Fruit fly (Drosophila melanogaster): Measurements from ENCODE around the gene CG5111.

CG5111 gene

DNA sequence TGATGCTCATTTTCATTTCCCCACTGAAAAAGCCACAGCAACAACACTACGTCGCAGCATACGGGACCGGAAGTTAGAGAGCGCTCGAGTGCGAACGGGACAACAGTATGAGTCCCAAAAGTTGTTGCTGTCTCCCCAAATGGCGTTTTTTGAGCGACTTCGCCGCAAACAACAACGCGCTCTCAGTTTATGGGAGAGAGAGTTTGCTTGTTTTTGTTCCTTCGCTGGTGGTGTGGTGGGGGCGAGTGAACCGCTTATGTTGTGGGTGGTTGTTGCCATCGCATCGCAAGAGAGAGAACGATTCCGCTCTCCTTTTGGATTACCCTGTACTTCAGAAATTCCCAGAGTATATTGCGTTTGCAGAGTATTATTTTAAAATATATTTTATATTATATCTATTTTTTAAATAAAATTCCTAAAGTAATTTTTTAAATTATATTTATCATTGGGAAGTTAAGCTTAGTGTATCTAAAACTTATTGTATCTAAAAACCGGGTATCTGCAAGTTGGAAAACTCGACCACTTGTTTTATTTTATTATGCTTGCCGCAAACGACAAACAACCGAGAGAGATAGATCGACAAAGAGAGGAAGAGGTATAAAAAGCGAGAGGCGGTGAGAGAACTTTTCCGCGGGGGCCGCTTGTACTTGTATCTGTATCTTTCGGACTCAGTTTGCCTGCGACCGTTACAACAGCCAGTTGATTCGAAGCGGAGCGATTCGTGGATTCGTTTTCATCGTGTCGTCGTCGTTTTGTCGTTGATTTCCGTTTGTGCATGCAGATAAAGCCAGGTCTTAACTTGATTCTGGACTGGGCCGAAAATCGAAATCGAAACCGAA is 9.6 kb downstream of the CG5111 start, which contains the start of gene msi (continued):
- TF ChIP-seq pzg (GFP tag; optimal IDR thresholded peaks at IDR 0.05) (peak; percentile 40), CG1603 (tag; optimal IDR thresholded peaks at IDR 0.05) (peak; percentile 80), CG31224 (GFP tag; IDR thresholded peaks at IDR 0.05) (peak; percentile 97), CG18764 (GFP tag; optimal IDR thresholded peaks at IDR 0.05) (peak; percentile 93), CG12299 (tag; optimal IDR thresholded peaks at IDR 0.05) (peak; percentile 98), CG5245 (GFP tag; optimal IDR thresholded peaks at IDR 0.05) (peak; percentile 93), cas (GFP tag; IDR thresholded peaks at IDR 0.05) (peak; percentile 96), sug (tag; optimal IDR thresholded peaks at IDR 0.05) (peak; percentile 98), CG12659 (GFP tag; optimal IDR thresholded peaks at IDR 0.05) (peak; percentile 99), Hand (GFP tag; optimal IDR thresholded peaks at IDR 0.05) (peak; percentile 98), CG4820 (GFP tag; optimal IDR thresholded peaks at IDR 0.05) (peak; percentile 96), CG2875 (GFP tag; optimal IDR thresholded peaks at IDR 0.05) (peak; percentile 98), CG15479 (GFP tag; optimal IDR thresholded peaks at IDR 0.05) (peak; percentile 46), Awh (GFP tag; IDR thresholded peaks at IDR 0.05) (peak; percentile 99), ftz-f1 (GFP tag; optimal IDR thresholded peaks at IDR 0.05) (peak; percentile 53), CG8359 (GFP tag; optimal IDR thresholded peaks at IDR 0.05; ENCODE audit: borderline replicate concordance) (peak; percentile 91), al (GFP tag; IDR thresholded peaks at IDR 0.05) (peak; percentile 98), lbe (GFP tag; optimal IDR thresholded peaks at IDR 0.05) (peak; percentile 95), CG11085 (GFP tag; IDR thresholded peaks at IDR 0.05) (peak; percentile 98)

DNA sequence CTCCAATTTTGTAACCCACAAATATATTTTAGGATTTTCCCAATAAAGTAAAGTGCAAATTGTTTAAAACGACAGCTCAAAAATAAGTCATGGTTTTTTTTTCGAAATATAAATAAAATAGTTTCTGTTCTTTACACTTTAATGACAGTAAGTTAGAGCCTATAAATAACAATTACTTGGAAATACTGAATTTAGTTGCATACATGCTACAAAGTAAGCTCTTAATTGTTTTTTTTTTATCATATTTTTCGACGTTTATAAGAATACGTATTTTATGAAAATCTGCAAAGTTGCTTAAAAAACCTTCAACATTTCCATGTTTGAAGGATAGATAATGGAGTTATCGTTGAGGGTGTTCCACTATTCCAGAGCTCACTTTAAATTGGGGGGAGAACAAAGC is 11.4 kb downstream of the CG5111 start:
- TF ChIP-seq CG9932 (GFP tag; IDR thresholded peaks at IDR 0.05) (no peak), nom (GFP tag; optimal IDR thresholded peaks at IDR 0.05) (no peak), zen2 (GFP tag; IDR thresholded peaks at IDR 0.05; ENCODE audit: partially characterized antibody) (no peak), grau (tag; optimal IDR thresholded peaks at IDR 0.05) (peak; percentile 13), bbx (GFP tag; IDR thresholded peaks at IDR 0.05; ENCODE audit: partially characterized antibody) (no peak), disco-r (GFP tag; optimal IDR thresholded peaks at IDR 0.05) (no peak), sens (GFP tag) (peak; percentile 39)

DNA sequence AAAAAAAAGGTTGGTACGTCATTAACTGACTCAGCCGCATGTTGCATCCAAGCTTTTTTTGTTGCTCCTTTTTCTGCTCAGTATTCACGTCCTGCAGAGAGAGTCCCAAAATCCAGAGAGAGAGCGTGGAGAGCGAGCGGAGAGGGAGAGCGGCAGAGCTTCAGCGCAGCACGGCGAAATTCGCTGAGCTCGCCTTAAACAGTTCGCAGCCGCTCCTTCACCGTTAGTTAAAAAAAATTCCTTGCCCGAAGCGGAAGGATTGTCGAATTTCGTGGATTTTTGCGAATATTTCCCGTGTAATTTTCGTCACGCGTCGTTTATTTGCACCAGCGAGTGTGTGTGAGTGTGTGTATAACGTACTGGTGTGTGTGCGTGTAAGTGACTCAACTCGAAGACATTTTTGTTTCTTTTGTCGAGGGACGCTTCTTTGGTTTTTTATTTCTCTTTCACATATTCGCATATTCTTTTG is 12.1 kb downstream of the CG5111 start:
- TF ChIP-seq CG8944 (GFP tag; optimal IDR thresholded peaks at IDR 0.05) = no peak
- TF ChIP-seq Mrtf (GFP tag; IDR thresholded peaks at IDR 0.05) = no peak
- TF ChIP-seq Deaf1 (tag; optimal IDR thresholded peaks at IDR 0.05) = peak; percentile 21
- TF ChIP-seq Gsc (GFP tag; IDR thresholded peaks at IDR 0.05) = no peak
- no peak for TF ChIP-seq Lpt (GFP tag; optimal IDR thresholded peaks at IDR 0.05)
- TF ChIP-seq CG11504 (tag; optimal IDR thresholded peaks at IDR 0.05) = no peak
- no peak for TF ChIP-seq sna (GFP tag; IDR thresholded peaks at IDR 0.05; ENCODE audit: partially characterized antibody)
- TF ChIP-seq org-1 (GFP tag; optimal IDR thresholded peaks at IDR 0.05) = no peak
- TF ChIP-seq CG2889 (GFP tag; IDR thresholded peaks at IDR 0.05) = no peak
- no peak for TF ChIP-seq CG11456 (GFP tag; IDR thresholded peaks at IDR 0.05)
- TF ChIP-seq pros (GFP tag; optimal IDR thresholded peaks at IDR 0.05) = peak; percentile 13
- no peak for TF ChIP-seq salm (tag; optimal IDR thresholded peaks at IDR 0.05)
- no peak for TF ChIP-seq ems (GFP tag; optimal IDR thresholded peaks at IDR 0.05)
- no peak for TF ChIP-seq cwo (GFP tag; optimal IDR thresholded peaks at IDR 0.05)
- no peak for TF ChIP-seq CG32767 (GFP tag; IDR thresholded peaks at IDR 0.05)
- TF ChIP-seq Dref (GFP tag; IDR thresholded peaks at IDR 0.05) = no peak
- TF ChIP-seq ap (GFP tag; IDR thresholded peaks at IDR 0.05) = no peak
- no peak for TF ChIP-seq maf-S (GFP tag; optimal IDR thresholded peaks at IDR 0.05)
- TF ChIP-seq CG9932 (GFP tag; IDR thresholded peaks at IDR 0.05) = 0 out of 2 replicates have a peak, but pooled peaks have one; percentile 8
- no peak for TF ChIP-seq Hmr (GFP tag; optimal IDR thresholded peaks at IDR 0.05)
- no peak for TF ChIP-seq CG8281 (tag; optimal IDR thresholded peaks at IDR 0.05)
- no peak for TF ChIP-seq Lhr (GFP tag; optimal IDR thresholded peaks at IDR 0.05)
- TF ChIP-seq Atf3 (GFP tag; optimal IDR thresholded peaks at IDR 0.05) = no peak

Data from whole organism, embryonic.